Worm (Caenorhabditis elegans) whole organism, L4 larva: ENCODE measurements around the gene Y48A5A.1.

Experiments used
- ceh-82 ChIP-seq: sonication (generic microtip); optimal IDR thresholded peaks from 2 replicates; lab custom pipeline; 2017; ENCODE audit warnings: missing biosample characterization, missing genetic modification characterization
- dmd-9 ChIP-seq: fragments of 200-800 bp; sonication (Bioruptor generic); IDR thresholded peaks from 2 replicates; pipeline ENCODE4 v1.3.6; 2022; ENCODE audit warnings: missing genetic modification reagents, missing genetic modification characterization, missing compliant biosample characterization
- dpl-1 ChIP-seq: fragments of 150-350 bp; optimal IDR thresholded peaks from 2 replicates; lab custom pipeline; 2014; ENCODE audit warnings: missing biosample characterization, missing genetic modification reagents, missing genetic modification characterization
- lin-13 ChIP-seq: fragments of 150-350 bp; optimal IDR thresholded peaks from 2 replicates; lab custom pipeline; 2014; ENCODE audit warnings: missing biosample characterization, missing genetic modification reagents, missing genetic modification characterization
- lin-29 ChIP-seq: fragments of 200-800 bp; sonication (Bioruptor generic); IDR thresholded peaks from 2 replicates; pipeline ENCODE4 v1.3.6; 2022; ENCODE audit warnings: missing genetic modification reagents, missing genetic modification characterization, missing compliant biosample characterization
- lir-3 ChIP-seq: sonication (generic microtip); optimal IDR thresholded peaks from 2 replicates; lab custom pipeline; 2016; ENCODE audit warnings: mild to moderate bottlenecking, missing genetic modification characterization, missing compliant biosample characterization
- mep-1 ChIP-seq: fragments of 150-350 bp; sonication (generic microtip); optimal IDR thresholded peaks from 3 replicates; lab custom pipeline; 2014; ENCODE audit warnings: missing biosample characterization, missing genetic modification characterization
- nhr-102 ChIP-seq: sonication (generic microtip); optimal IDR thresholded peaks from 2 replicates; lab custom pipeline; 2016; ENCODE audit warnings: mild to moderate bottlenecking, missing genetic modification characterization, moderate library complexity, missing compliant biosample characterization
- unc-39 ChIP-seq: sonication (generic microtip); optimal IDR thresholded peaks from 2 replicates; lab custom pipeline; 2017; ENCODE audit warnings: missing biosample characterization, missing genetic modification characterization
- unc-62 ChIP-seq, 3 experiments: fragments of 150-350 bp in 1 of 3; sonication (generic microtip); optimal IDR thresholded peaks in 2 of 3; peaks in 1 of 3; 1 replicate in 1 of 3; 2 replicates in 2 of 3; lab custom pipeline; 2014 to 2017; ENCODE audit warnings: missing biosample characterization in 3 of 3, missing genetic modification characterization in 3 of 3, missing genetic modification reagents in 3 of 3, missing genotype in 1 of 3

DNA sequence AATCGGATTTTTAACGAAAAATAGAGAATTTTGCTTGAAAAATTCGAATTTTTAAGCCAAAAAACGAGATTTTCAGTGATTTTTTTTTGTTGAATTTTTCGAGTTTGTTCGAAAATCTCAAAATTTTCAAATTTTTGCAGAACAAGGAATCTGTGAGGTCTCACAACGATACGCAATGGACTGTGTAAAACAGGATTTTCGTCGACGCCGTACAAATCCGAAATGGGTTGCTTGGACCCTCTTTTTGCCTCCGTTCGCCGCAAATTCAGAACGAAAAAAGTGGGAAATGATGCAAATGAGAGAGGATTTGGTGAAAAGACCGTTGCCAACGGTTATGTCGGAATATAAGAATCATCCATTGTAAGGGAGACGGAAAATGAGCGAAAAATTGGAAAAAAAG is 37.0 kb downstream of the Y48A5A.1 start:
- no peak for TF ChIP-seq mep-1 (tag; lab: Kevin White, UChicago)
- no peak for TF ChIP-seq lin-13
- TF ChIP-seq nhr-102: no peak
- no peak for TF ChIP-seq ceh-82 (tag; lab: Kevin White, UChicago)
- no peak for TF ChIP-seq dmd-9
- no peak for TF ChIP-seq unc-62 (GFP tag; optimal IDR thresholded peaks at IDR 0.05 in 1 of 2; lab: Kevin White, UChicago)
- TF ChIP-seq unc-62 (tag; optimal IDR thresholded peaks at IDR 0.05; lab: Kevin White, UChicago): no peak
- no peak for TF ChIP-seq lin-29 (GFP tag; lab: Robert Waterston, UW)
- no peak for TF ChIP-seq dpl-1 (GFP tag; lab: Kevin White, UChicago)
- TF ChIP-seq unc-39: no peak
- no peak for TF ChIP-seq lir-3
